Fruit fly (Drosophila melanogaster) whole organism, embryonic: ENCODE results near the gene CG9757.

Source experiments
- ATbp ChIP-seq: fragments of 200-800 bp; sonication (Bioruptor generic); optimal IDR thresholded peaks from 2 replicates; lab custom pipeline; 2017; ENCODE audit warnings: missing biosample characterization, mild to moderate bottlenecking, missing genetic modification characterization, missing genetic modification reagents
- Awh ChIP-seq: fragments of 200-800 bp; sonication (Bioruptor generic); IDR thresholded peaks from 2 replicates; pipeline ENCODE4, ENCODE4 v1.3.6; 2022; ENCODE audit warnings: missing biosample characterization, missing genetic modification characterization
- BEAF-32 ChIP-seq: fragments of 200-800 bp; sonication (Bioruptor generic); optimal IDR thresholded peaks from 3 replicates; lab custom pipeline; 2017; ENCODE audit warnings: missing biosample characterization, missing genetic modification characterization, mild to moderate bottlenecking, moderate library complexity, missing genetic modification reagents
- CG10267 ChIP-seq: fragments of 200-800 bp; sonication (Bioruptor generic); optimal IDR thresholded peaks from 2 replicates; lab custom pipeline; 2018; ENCODE audit warnings: missing biosample characterization, mild to moderate bottlenecking, missing genetic modification characterization, moderate library complexity
- CG10431 ChIP-seq: fragments of 200-800 bp; sonication (Bioruptor generic); optimal IDR thresholded peaks from 3 replicates; lab custom pipeline; 2018; ENCODE audit warnings: missing biosample characterization, mild to moderate bottlenecking, missing genetic modification characterization
- CG10462 ChIP-seq: fragments of 200-800 bp; sonication (Bioruptor generic); optimal IDR thresholded peaks from 2 replicates; lab custom pipeline; 2016; ENCODE audit warnings: missing biosample characterization, missing genetic modification characterization
- CG11093 ChIP-seq: fragments of 200-800 bp; sonication (Bioruptor generic); IDR thresholded peaks from 3 replicates; pipeline ENCODE4 v1.3.6; 2022; ENCODE audit warnings: missing biosample characterization, missing genetic modification characterization
- CG12744 ChIP-seq: fragments of 200-800 bp; sonication (Bioruptor generic); optimal IDR thresholded peaks from 2 replicates; lab custom pipeline; 2016; ENCODE audit warnings: missing biosample characterization, missing genetic modification characterization
- CG13624 ChIP-seq: fragments of 200-800 bp; sonication (Bioruptor generic); optimal IDR thresholded peaks from 2 replicates; lab custom pipeline; 2016; ENCODE audit warnings: missing biosample characterization, missing genetic modification characterization
- CG15514 ChIP-seq: fragments of 200-800 bp; sonication (Bioruptor generic); optimal IDR thresholded peaks from 3 replicates; lab custom pipeline; 2017; ENCODE audit warnings: missing biosample characterization, missing genetic modification characterization, mild to moderate bottlenecking, moderate library complexity, missing genetic modification reagents
- CG16815 ChIP-seq: fragments of 200-800 bp; sonication (Bioruptor generic); optimal IDR thresholded peaks from 3 replicates; lab custom pipeline; 2017; ENCODE audit warnings: missing biosample characterization, mild to moderate bottlenecking, missing genetic modification characterization
- CG17359 ChIP-seq: fragments of 200-800 bp; sonication (Bioruptor generic); optimal IDR thresholded peaks from 3 replicates; lab custom pipeline; 2018; ENCODE audit warnings: missing biosample characterization, mild to moderate bottlenecking, missing genetic modification characterization, moderate library complexity
- CG17802 ChIP-seq: fragments of 200-800 bp; sonication (Bioruptor generic); optimal IDR thresholded peaks from 2 replicates; lab custom pipeline; 2018; ENCODE audit warnings: missing biosample characterization, mild to moderate bottlenecking, missing genetic modification characterization, moderate library complexity
- CG2199 ChIP-seq: fragments of 200-800 bp; sonication (Bioruptor generic); IDR thresholded peaks from 3 replicates; pipeline ENCODE4 v1.3.6; 2022; ENCODE audit warnings: missing biosample characterization, missing genetic modification characterization
- CG2202 ChIP-seq: fragments of 200-800 bp; sonication (Bioruptor generic); optimal IDR thresholded peaks from 2 replicates; lab custom pipeline; 2018; ENCODE audit warnings: missing biosample characterization, mild to moderate bottlenecking, missing genetic modification characterization
- CG2889 ChIP-seq: fragments of 200-800 bp; sonication (Bioruptor generic); IDR thresholded peaks from 3 replicates; pipeline ENCODE4 v1.3.6; 2022; ENCODE audit warnings: missing biosample characterization, missing genetic modification characterization
- CG3847 ChIP-seq: fragments of 200-800 bp; sonication (Bioruptor generic); IDR thresholded peaks from 2 replicates; pipeline ENCODE4 v1.3.6; 2022; ENCODE audit warnings: missing biosample characterization, missing genetic modification characterization
- CG7963 ChIP-seq: fragments of 200-800 bp; sonication (Bioruptor generic); IDR thresholded peaks from 3 replicates; pipeline ENCODE4 v1.3.6; 2022; ENCODE audit warnings: missing biosample characterization, missing genetic modification characterization; ENCODE audit not compliant: partially characterized antibody
- CG8290 ChIP-seq, 3 experiments: fragments of 200-800 bp; sonication (Bioruptor generic); optimal IDR thresholded peaks; 2 replicates each; lab custom pipeline; 2016 to 2019; ENCODE audit warnings: missing biosample characterization in 3 of 3, missing genetic modification characterization in 3 of 3, mild to moderate bottlenecking in 2 of 3, moderate library complexity in 1 of 3
- CG9727 ChIP-seq: fragments of 200-800 bp; sonication (Bioruptor generic); optimal IDR thresholded peaks from 3 replicates; lab custom pipeline; 2017; ENCODE audit warnings: missing biosample characterization, mild to moderate bottlenecking, missing genetic modification characterization
- Camta ChIP-seq: fragments of 200-800 bp; sonication (Bioruptor generic); optimal IDR thresholded peaks from 2 replicates; lab custom pipeline; 2016; ENCODE audit warnings: missing biosample characterization, missing genetic modification characterization
- Gug ChIP-seq: fragments of 200-800 bp; sonication (Bioruptor generic); IDR thresholded peaks from 4 replicates; pipeline ENCODE4 v1.3.6; 2022; ENCODE audit warnings: missing biosample characterization, missing genetic modification characterization
- H2.0 ChIP-seq: fragments of 200-800 bp; sonication (Bioruptor generic); IDR thresholded peaks from 2 replicates; pipeline ENCODE4 v1.3.6; 2022; ENCODE audit warnings: missing biosample characterization, missing genetic modification characterization
- Hmx ChIP-seq: fragments of 200-800 bp; sonication (Bioruptor generic); optimal IDR thresholded peaks from 2 replicates; lab custom pipeline; 2016; ENCODE audit warnings: missing biosample characterization, missing genetic modification characterization
- Jarid2 ChIP-seq: fragments of 200-800 bp; sonication (Bioruptor generic); optimal IDR thresholded peaks from 3 replicates; lab custom pipeline; 2017; ENCODE audit warnings: mild to moderate bottlenecking, missing biosample characterization, missing genetic modification reagents, missing genetic modification characterization
- Med ChIP-seq: fragments of 200-800 bp; sonication (Bioruptor generic); peaks from one replicate; lab custom pipeline; 2016; ENCODE audit warnings: missing biosample characterization, missing genetic modification characterization, mild to moderate bottlenecking, inconsistent platforms, moderate library complexity
- Opbp ChIP-seq: fragments of 200-800 bp; sonication (Bioruptor generic); IDR thresholded peaks from 3 replicates; pipeline ENCODE4 v1.3.6; 2022; ENCODE audit warnings: missing biosample characterization, missing genetic modification characterization; ENCODE audit not compliant: partially characterized antibody
- Usf ChIP-seq: fragments of 200-800 bp; sonication (Bioruptor generic); optimal IDR thresholded peaks from 2 replicates; lab custom pipeline; 2017; ENCODE audit warnings: missing genotype, missing biosample characterization, missing genetic modification characterization
- cas ChIP-seq: fragments of 200-800 bp; sonication (Bioruptor generic); IDR thresholded peaks from 2 replicates; pipeline ENCODE4 v1.3.6; 2022; ENCODE audit warnings: missing biosample characterization, missing genetic modification characterization
- cato ChIP-seq: fragments of 200-800 bp; sonication (Bioruptor generic); optimal IDR thresholded peaks from 2 replicates; lab custom pipeline; 2016; ENCODE audit warnings: missing biosample characterization, missing genetic modification characterization, borderline replicate concordance
- caup ChIP-seq: fragments of 200-800 bp; sonication (Bioruptor generic); optimal IDR thresholded peaks from 3 replicates; lab custom pipeline; 2017; ENCODE audit warnings: missing biosample characterization, mild to moderate bottlenecking, missing genetic modification characterization, moderate library complexity; ENCODE audit not compliant: severe bottlenecking
- crol ChIP-seq: fragments of 200-800 bp; sonication (Bioruptor generic); IDR thresholded peaks from 2 replicates; pipeline ENCODE4 v1.3.6; 2022; ENCODE audit warnings: missing biosample characterization, missing genetic modification characterization
- cwo ChIP-seq: fragments of 200-800 bp; sonication (Bioruptor generic); optimal IDR thresholded peaks from 3 replicates; lab custom pipeline; 2017; ENCODE audit warnings: missing biosample characterization, missing genetic modification characterization, mild to moderate bottlenecking, moderate library complexity, missing genetic modification reagents
- dpn ChIP-seq, 2 experiments: fragments of 200-800 bp; sonication (Bioruptor generic); optimal IDR thresholded peaks; 3 replicates each; lab custom pipeline; 2016; ENCODE audit warnings: missing biosample characterization in 2 of 2, missing genetic modification characterization in 2 of 2
- gem ChIP-seq: fragments of 200-800 bp; sonication (Bioruptor generic); optimal IDR thresholded peaks from 2 replicates; lab custom pipeline; 2019; ENCODE audit warnings: missing biosample characterization, mild to moderate bottlenecking, missing genetic modification characterization, moderate library complexity
- hth ChIP-seq: fragments of >200 bp; optimal IDR thresholded peaks from 2 replicates; lab custom pipeline; 2017; ENCODE audit warnings: inconsistent platforms
- jumu ChIP-seq: fragments of 200-800 bp; sonication (Bioruptor generic); optimal IDR thresholded peaks from 3 replicates; lab custom pipeline; 2016; ENCODE audit warnings: missing biosample characterization, missing genetic modification characterization
- mam ChIP-seq: fragments of 200-800 bp; sonication (Bioruptor generic); optimal IDR thresholded peaks from 3 replicates; lab custom pipeline; 2016; ENCODE audit warnings: missing biosample characterization, missing genetic modification characterization
- nerfin-1 ChIP-seq: fragments of 200-800 bp; sonication (Bioruptor generic); optimal IDR thresholded peaks from 3 replicates; lab custom pipeline; 2019; ENCODE audit warnings: missing biosample characterization, mild to moderate bottlenecking, missing genetic modification characterization, moderate library complexity
- nmo ChIP-seq: fragments of 200-800 bp; sonication (Bioruptor generic); optimal IDR thresholded peaks from 2 replicates; lab custom pipeline; 2018; ENCODE audit warnings: missing biosample characterization, mild to moderate bottlenecking, missing genetic modification characterization, moderate library complexity
- org-1 ChIP-seq: fragments of 200-800 bp; sonication (Bioruptor generic); optimal IDR thresholded peaks from 2 replicates; lab custom pipeline; 2017; ENCODE audit warnings: missing biosample characterization, missing genetic modification characterization
- pnt ChIP-seq: fragments of 200-800 bp; sonication (Bioruptor generic); optimal IDR thresholded peaks from 3 replicates; lab custom pipeline; 2016; ENCODE audit warnings: missing biosample characterization, missing genetic modification characterization
- pzg ChIP-seq: fragments of 200-800 bp; sonication (Bioruptor generic); optimal IDR thresholded peaks from 3 replicates; lab custom pipeline; 2018; ENCODE audit warnings: missing biosample characterization, mild to moderate bottlenecking, missing genetic modification characterization, moderate library complexity
- row ChIP-seq: fragments of 200-800 bp; sonication (Bioruptor generic); IDR thresholded peaks from 3 replicates; pipeline ENCODE4 v1.3.6; 2022; ENCODE audit warnings: missing biosample characterization, missing genetic modification characterization
- stwl ChIP-seq: fragments of 200-800 bp; sonication (Bioruptor generic); optimal IDR thresholded peaks from 3 replicates; lab custom pipeline; 2018; ENCODE audit warnings: missing biosample characterization, mild to moderate bottlenecking, missing genetic modification characterization, moderate library complexity
- vnd ChIP-seq: fragments of 200-800 bp; sonication (Bioruptor generic); IDR thresholded peaks from 3 replicates; pipeline ENCODE4 v1.3.6; 2022; ENCODE audit warnings: missing biosample characterization, missing genetic modification characterization; ENCODE audit not compliant: partially characterized antibody
- vvl ChIP-seq: fragments of 200-800 bp; sonication (Bioruptor generic); IDR thresholded peaks from 2 replicates; pipeline ENCODE4 v1.3.6; 2022; ENCODE audit warnings: missing biosample characterization, missing genetic modification characterization
- zfh1 ChIP-seq: fragments of 200-800 bp; sonication (Bioruptor generic); IDR thresholded peaks from 3 replicates; pipeline ENCODE4 v1.3.6; 2022; ENCODE audit warnings: missing biosample characterization, missing genetic modification characterization

CG9757 gene

DNA sequence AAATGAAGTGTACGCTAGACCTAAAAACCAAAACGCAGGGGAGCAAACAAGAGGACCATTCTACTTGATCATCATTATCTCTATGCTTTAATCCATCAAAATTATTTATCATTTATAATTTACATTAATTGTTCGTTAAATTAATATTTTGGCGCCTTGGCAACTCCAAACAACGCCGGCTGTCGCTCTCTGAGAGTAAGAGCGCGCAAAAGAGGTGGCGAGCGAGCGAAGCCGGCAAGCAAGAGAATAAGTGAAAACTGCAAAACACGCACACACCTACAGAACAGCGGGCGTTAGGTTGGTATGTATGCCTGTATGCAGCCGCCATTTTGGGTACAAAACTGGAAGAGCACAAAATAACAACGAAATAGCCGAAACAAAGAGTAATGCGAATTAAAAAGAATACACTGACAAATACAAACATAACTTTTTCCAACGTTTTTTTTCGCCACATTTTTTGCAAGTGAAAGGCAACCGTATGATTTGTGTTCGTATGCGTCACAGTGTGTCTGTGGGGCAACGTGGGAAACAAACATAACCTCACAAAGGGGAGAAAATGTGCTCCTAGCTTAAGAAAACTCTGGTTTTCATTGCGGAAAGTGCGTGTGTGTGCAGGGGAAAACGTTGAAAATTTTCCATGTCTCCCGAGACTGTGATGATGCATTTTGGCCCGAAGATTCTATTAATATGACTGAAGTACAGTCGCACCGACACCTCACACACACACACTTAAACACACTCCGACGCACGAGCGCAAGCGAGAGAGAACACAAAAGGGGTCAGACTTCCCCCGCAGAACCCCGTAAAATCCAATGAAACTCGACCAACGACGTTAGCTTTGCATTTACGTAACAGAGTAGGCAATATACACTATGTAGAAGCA, 32.8 kb upstream of the CG9757 start (continued):
- TF ChIP-seq H2.0 (GFP tag; lab: Robert Waterston, UW) = 0 out of 2 replicates have a peak, but pooled peaks have one; percentile 10
- TF ChIP-seq hth (lab: Kevin White, UChicago) = no peak
- TF ChIP-seq CG10267 (tag; lab: Kevin White, UChicago) = peak; percentile 33
- TF ChIP-seq row (GFP tag; lab: Robert Waterston, UW) = peak; percentile 68; the same call in 1 of the 3 replicates
- no peak for TF ChIP-seq Jarid2 (GFP tag; lab: Kevin White, UChicago)
- TF ChIP-seq CG11093 (GFP tag; lab: Robert Waterston, UW) = no peak
- peak; percentile 89 for TF ChIP-seq crol
- TF ChIP-seq CG10462 (GFP tag; lab: Kevin White, UChicago) = no peak
- TF ChIP-seq CG9727 (GFP tag; lab: Kevin White, UChicago) = no peak
- TF ChIP-seq CG8290 (GFP tag; optimal IDR thresholded peaks at IDR 0.05; lab: Kevin White, UChicago) = no peak
- TF ChIP-seq CG8290 (tag; optimal IDR thresholded peaks at IDR 0.05; lab: Kevin White, UChicago) = no peak
- no peak for TF ChIP-seq pzg (GFP tag; lab: Kevin White, UChicago)
- TF ChIP-seq Camta (GFP tag; lab: Kevin White, UChicago) = no peak
- TF ChIP-seq Awh (GFP tag; lab: Robert Waterston, UW) = no peak
- TF ChIP-seq CG12744 = no peak
- no peak for TF ChIP-seq CG13624 (GFP tag; lab: Kevin White, UChicago)
- TF ChIP-seq gem = peak; percentile 62
- TF ChIP-seq cato (GFP tag; lab: Kevin White, UChicago) = no peak
- no peak for TF ChIP-seq CG2199 (GFP tag; lab: Robert Waterston, UW)
- TF ChIP-seq CG10431 (GFP tag; lab: Kevin White, UChicago) = no peak
- TF ChIP-seq Usf (GFP tag; lab: Kevin White, UChicago) = no peak
- peak; percentile 5 for TF ChIP-seq nerfin-1 (tag; lab: Kevin White, UChicago)
- no peak; the same call in 1 of the 2 replicates for TF ChIP-seq vvl (GFP tag; lab: Robert Waterston, UW)
- TF ChIP-seq pnt (GFP tag; lab: Kevin White, UChicago) = no peak
- TF ChIP-seq Gug (GFP tag; lab: Robert Waterston, UW) = no peak
- no peak for TF ChIP-seq dpn (GFP tag; optimal IDR thresholded peaks at IDR 0.05; lab: Kevin White, UChicago)
- TF ChIP-seq Opbp = no peak
- TF ChIP-seq CG3847 (GFP tag; lab: Robert Waterston, UW) = no peak
- peak; percentile 63 for TF ChIP-seq CG17359 (tag; lab: Kevin White, UChicago)
- TF ChIP-seq cas = no peak; the same call in 1 of the 2 replicates
- no peak for TF ChIP-seq CG7963 (GFP tag; lab: Robert Waterston, UW)
- TF ChIP-seq CG2202 (tag; lab: Kevin White, UChicago) = no peak
- peak; percentile 76 for TF ChIP-seq Med
- TF ChIP-seq ATbp (GFP tag; lab: Kevin White, UChicago) = no peak
- no peak for TF ChIP-seq Hmx (GFP tag; lab: Kevin White, UChicago)
- no peak for TF ChIP-seq mam (GFP tag; lab: Kevin White, UChicago)
- TF ChIP-seq org-1 (GFP tag; lab: Kevin White, UChicago) = no peak
- no peak for TF ChIP-seq nmo (GFP tag; lab: Kevin White, UChicago)
- TF ChIP-seq cwo = no peak
- TF ChIP-seq CG15514 (GFP tag; lab: Kevin White, UChicago) = no peak
- no peak for TF ChIP-seq BEAF-32 (GFP tag; lab: Kevin White, UChicago)
- TF ChIP-seq CG2889 (GFP tag; lab: Robert Waterston, UW) = no peak
- no peak for TF ChIP-seq vnd (GFP tag; lab: Robert Waterston, UW)
- no peak for TF ChIP-seq CG16815 (GFP tag; lab: Kevin White, UChicago)
- TF ChIP-seq caup = peak; percentile 4
- no peak for TF ChIP-seq stwl (tag; lab: Kevin White, UChicago)
- no peak for TF ChIP-seq zfh1 (GFP tag; lab: Robert Waterston, UW)
- TF ChIP-seq CG17802 = no peak
- no peak for TF ChIP-seq jumu (GFP tag; lab: Kevin White, UChicago)
